Worm (Caenorhabditis elegans): ENCODE measurements around the gene ZK721.4.
A peak's percentile ranks its signal among the peaks of the same experiment; 100 is the strongest.

ZK721.4 gene

ce11 chrX:8750209-8750608 lies 28.4 kb upstream of the ZK721.4 start:
- no peak for TF ChIP-seq unc-62 (GFP tag; optimal IDR thresholded peaks at IDR 0.05)
- TF ChIP-seq ztf-11 (tag; optimal IDR thresholded peaks at IDR 0.05), result no peak
- TF ChIP-seq nhr-237 (tag; optimal IDR thresholded peaks at IDR 0.05), result no peak
- TF ChIP-seq nhr-28 (tag; optimal IDR thresholded peaks at IDR 0.05), result no peak
- TF ChIP-seq nhr-77 (tag; optimal IDR thresholded peaks at IDR 0.05), result no peak
- TF ChIP-seq ztf-4 (tag; optimal IDR thresholded peaks at IDR 0.05), result no peak
- no peak for TF ChIP-seq nhr-11 (tag; optimal IDR thresholded peaks at IDR 0.05)
- peak; percentile 42 for TF ChIP-seq nhr-43 (tag; optimal IDR thresholded peaks at IDR 0.05; ENCODE audit: poor library complexity, severe bottlenecking)
- no peak for TF ChIP-seq egl-5 (tag; optimal IDR thresholded peaks at IDR 0.05)
- TF ChIP-seq lsy-12 (tag; optimal IDR thresholded peaks at IDR 0.05), result no peak
- TF ChIP-seq mdl-1 (tag; optimal IDR thresholded peaks at IDR 0.05), result no peak
- TF ChIP-seq sea-2 (GFP tag; optimal IDR thresholded peaks at IDR 0.05), result no peak
- TF ChIP-seq nhr-67 (tag; optimal IDR thresholded peaks at IDR 0.05), result no peak
- TF ChIP-seq ZK546.5 (tag; optimal IDR thresholded peaks at IDR 0.05), result no peak
- TF ChIP-seq ama-1 (optimal IDR thresholded peaks at IDR 0.05), result no peak
- TF ChIP-seq elt-2 (tag; optimal IDR thresholded peaks at IDR 0.05), result peak; percentile 94
- TF ChIP-seq ceh-82 (tag; optimal IDR thresholded peaks at IDR 0.05), result no peak
- TF ChIP-seq nhr-23 (tag; optimal IDR thresholded peaks at IDR 0.05), result peak; percentile 48
- no peak for TF ChIP-seq ceh-28 (tag; optimal IDR thresholded peaks at IDR 0.05)
- no peak for TF ChIP-seq fkh-2 (tag; optimal IDR thresholded peaks at IDR 0.05)
- TF ChIP-seq elt-1 (tag; optimal IDR thresholded peaks at IDR 0.05), result no peak
- no peak for TF ChIP-seq ceh-9 (tag; optimal IDR thresholded peaks at IDR 0.05)
- TF ChIP-seq egl-27 (tag; optimal IDR thresholded peaks at IDR 0.05), result no peak
- TF ChIP-seq nhr-76 (tag; optimal IDR thresholded peaks at IDR 0.05), result no peak
- peak; percentile 9 to 97 (median 97) for TF ChIP-seq elt-3 (tag; optimal IDR thresholded peaks at IDR 0.05)
- TF ChIP-seq nhr-25 (tag; optimal IDR thresholded peaks at IDR 0.05), result peak; percentile 52
- TF ChIP-seq tbx-2 (tag; optimal IDR thresholded peaks at IDR 0.05), result no peak
- TF ChIP-seq nhr-12 (tag; optimal IDR thresholded peaks at IDR 0.05), result no peak
- no peak for TF ChIP-seq snpc-4 (tag; optimal IDR thresholded peaks at IDR 0.05)
- no peak for TF ChIP-seq R02D3.7 (tag; optimal IDR thresholded peaks at IDR 0.05)
- no peak for TF ChIP-seq fkh-10 (GFP tag; optimal IDR thresholded peaks at IDR 0.05)
- TF ChIP-seq lin-39 (tag; optimal IDR thresholded peaks at IDR 0.05), result peak; percentile 48
- TF ChIP-seq unc-39 (tag; optimal IDR thresholded peaks at IDR 0.05), result no peak
- no peak for TF ChIP-seq skn-1 (tag; optimal IDR thresholded peaks at IDR 0.05)
- TF ChIP-seq nfya-1 (tag; optimal IDR thresholded peaks at IDR 0.05; ENCODE audit: insufficient read depth), result no peak
- peak; percentile 74 for TF ChIP-seq jun-1 (tag; optimal IDR thresholded peaks at IDR 0.05)
- no peak for TF ChIP-seq hmg-11 (tag; optimal IDR thresholded peaks at IDR 0.05)
- TF ChIP-seq aly-2 (tag; optimal IDR thresholded peaks at IDR 0.05), result no peak
- no peak for TF ChIP-seq daf-12 (tag; optimal IDR thresholded peaks at IDR 0.05)
- TF ChIP-seq mml-1 (tag; optimal IDR thresholded peaks at IDR 0.05), result no peak
- no peak for TF ChIP-seq fos-1 (tag; optimal IDR thresholded peaks at IDR 0.05)
- peak; percentile 74 for TF ChIP-seq pha-4 (tag; optimal IDR thresholded peaks at IDR 0.05)
- no peak for TF ChIP-seq eor-1 (tag; optimal IDR thresholded peaks at IDR 0.05)
- TF ChIP-seq pqm-1 (tag; optimal IDR thresholded peaks at IDR 0.05), result peak; percentile 97
- TF ChIP-seq lin-15B (tag; optimal IDR thresholded peaks at IDR 0.05), result no peak
- TF ChIP-seq ceh-16 (tag; optimal IDR thresholded peaks at IDR 0.05), result no peak
- no peak for TF ChIP-seq zag-1 (tag; optimal IDR thresholded peaks at IDR 0.05)

- TF ChIP-seq hmg-11 (tag; optimal IDR thresholded peaks at IDR 0.05) (no peak), ama-1 (optimal IDR thresholded peaks at IDR 0.05) (peak; percentile 68)
These were observed 28.0 kb upstream of the ZK721.4 start, which contains the start of gene asns-2 for ce11 chrX:8750660-8751059. Gene asns-2 (minus strand): TSS chrX:8750941.
